Worm (Caenorhabditis elegans) whole organism, L1 larva: Measurements from ENCODE around the gene Y54G2A.28.

Experiments used
- aly-2 ChIP-seq: fragments of 150-350 bp; optimal IDR thresholded peaks from 2 replicates; lab custom pipeline; 2014; ENCODE audit warnings: missing biosample characterization, missing genetic modification characterization
- dsc-1 ChIP-seq: sonication (generic microtip); optimal IDR thresholded peaks from 2 replicates; lab custom pipeline; 2016; ENCODE audit warnings: mild to moderate bottlenecking, missing genetic modification characterization, missing compliant biosample characterization
- egl-13 ChIP-seq: sonication (generic microtip); optimal IDR thresholded peaks from 2 replicates; lab custom pipeline; 2016; ENCODE audit warnings: missing genotype, missing genetic modification reagents, missing genetic modification characterization, missing compliant biosample characterization
- lin-13 ChIP-seq: fragments of 150-350 bp; optimal IDR thresholded peaks from 2 replicates; lab custom pipeline; 2014; ENCODE audit warnings: missing biosample characterization, missing genetic modification reagents, missing genetic modification characterization
- lin-14 ChIP-seq: fragments of 200-800 bp; sonication (Bioruptor generic); optimal IDR thresholded peaks from 2 replicates; lab custom pipeline; 2018; ENCODE audit warnings: mild to moderate bottlenecking, missing genetic modification characterization, moderate library complexity, missing compliant biosample characterization
- nhr-12 ChIP-seq: sonication (generic microtip); optimal IDR thresholded peaks from 2 replicates; lab custom pipeline; 2017; ENCODE audit warnings: missing biosample characterization, missing genetic modification characterization
- unc-62 ChIP-seq: fragments of 150-350 bp; optimal IDR thresholded peaks from 2 replicates; lab custom pipeline; 2014; ENCODE audit warnings: missing biosample characterization, missing genetic modification reagents, missing genetic modification characterization
- zip-4 ChIP-seq: fragments of 200-800 bp; sonication (Bioruptor generic); optimal IDR thresholded peaks from 2 replicates; lab custom pipeline; 2018; ENCODE audit warnings: mild to moderate bottlenecking, missing genetic modification characterization, moderate library complexity, missing compliant biosample characterization
- ztf-11 ChIP-seq, 2 experiments: sonication (generic microtip); optimal IDR thresholded peaks; 2 replicates each; lab custom pipeline; 2016 to 2017; ENCODE audit warnings: missing genetic modification characterization in 2 of 2, missing biosample characterization in 1 of 2, missing compliant biosample characterization in 1 of 2

ce11 chrIV:3014610-3015009 lies 2.4 kb upstream of the Y54G2A.28 start:
- TF ChIP-seq zip-4 (GFP tag; lab: Kevin White, UChicago) (no peak), egl-13 (tag; lab: Kevin White, UChicago) (no peak), ztf-11 (tag; optimal IDR thresholded peaks at IDR 0.05; lab: Kevin White, UChicago) (no peak), aly-2 (no peak), nhr-12 (no peak), unc-62 (GFP tag; lab: Kevin White, UChicago) (no peak), lin-14 (GFP tag; lab: Kevin White, UChicago) (peak; percentile 73), dsc-1 (no peak), lin-13 (GFP tag; lab: Kevin White, UChicago) (no peak)
